Worm (Caenorhabditis elegans): ENCODE measurements around the gene F21D12.3.

The F21D12.3 gene

DNA sequence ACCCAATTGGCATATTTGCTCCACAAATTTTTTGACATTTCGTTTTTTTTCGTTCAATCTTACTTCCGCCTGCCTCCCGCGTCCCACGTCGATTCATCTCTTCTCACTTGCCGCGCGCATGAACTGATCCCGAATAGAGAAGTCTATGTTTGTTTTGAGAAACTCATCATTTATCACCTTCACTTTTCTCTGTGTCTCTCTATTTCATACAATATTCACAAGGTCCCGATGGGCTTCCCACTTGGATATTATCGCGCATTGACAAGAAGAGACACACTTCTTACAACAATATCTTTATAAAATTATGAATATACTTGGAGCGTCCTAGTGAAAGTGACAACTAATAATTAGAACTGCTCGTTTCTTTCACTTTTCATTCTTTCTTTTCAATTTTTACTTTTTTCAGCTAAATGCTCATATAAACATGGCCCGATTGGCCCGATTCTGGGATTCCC lies 34.7 kb upstream of the F21D12.3 start, which contains the start of gene insc-1:
TSS of gene insc-1 (plus strand) at position 405 of the 455 bp plus-strand sequence.
- TF ChIP-seq cey-2 (tag; optimal IDR thresholded peaks at IDR 0.05; ENCODE audit: borderline replicate concordance, insufficient read depth) (no peak), fos-1 (tag; optimal IDR thresholded peaks at IDR 0.05) (no peak), R02D3.7 (tag; optimal IDR thresholded peaks at IDR 0.05) (no peak), pha-4 (GFP tag; IDR thresholded peaks at IDR 0.05) (no peak), pha-4 (tag; optimal IDR thresholded peaks at IDR 0.05) (no peak), spr-3 (GFP tag; optimal IDR thresholded peaks at IDR 0.05) (no peak), pqm-1 (tag; optimal IDR thresholded peaks at IDR 0.05) (no peak), aly-2 (tag; optimal IDR thresholded peaks at IDR 0.05) (no peak), T20F7.1 (GFP tag; optimal IDR thresholded peaks at IDR 0.05) (no peak), Y5F2A.4 (GFP tag; optimal IDR thresholded peaks at IDR 0.05) (no peak), madf-9 (GFP tag; conservative IDR thresholded peaks at IDR 0.05) (no peak), lin-38 (GFP tag; IDR thresholded peaks at IDR 0.05) (no peak), dmd-8 (GFP tag; IDR thresholded peaks at IDR 0.05) (no peak), F44E2.7 (GFP tag; IDR thresholded peaks at IDR 0.05) (no peak)

DNA sequence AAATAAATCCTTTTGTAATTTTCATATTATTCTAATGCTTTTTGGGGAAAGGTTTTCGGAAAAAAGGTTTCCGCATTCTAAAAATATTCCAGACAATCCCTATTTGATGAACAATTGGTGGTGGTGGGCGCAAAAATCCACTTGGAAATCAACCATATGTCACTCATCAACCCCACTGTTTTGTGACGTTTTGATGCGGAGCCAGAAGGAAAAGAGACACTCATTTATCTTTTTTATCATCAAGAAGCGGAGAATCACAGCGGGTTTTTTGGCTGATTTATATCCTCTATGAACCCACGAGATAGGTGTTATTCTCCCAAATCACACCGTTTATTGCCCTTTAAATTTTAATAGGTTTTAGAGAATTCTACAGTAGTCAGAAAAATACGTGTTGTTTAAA lies 33.4 kb upstream of the F21D12.3 start:
- TF ChIP-seq R02D3.7 (tag; optimal IDR thresholded peaks at IDR 0.05) = no peak
- no peak for TF ChIP-seq snpc-1.2 (GFP tag; IDR thresholded peaks at IDR 0.05)
- TF ChIP-seq zip-11 (GFP tag; IDR thresholded peaks at IDR 0.05) = no peak
- no peak for TF ChIP-seq nhr-28 (tag; optimal IDR thresholded peaks at IDR 0.05)
- TF ChIP-seq aha-1 (tag) = no peak
- no peak for TF ChIP-seq unc-130 (GFP tag; optimal IDR thresholded peaks at IDR 0.05)
- no peak for TF ChIP-seq ceh-62 (tag; optimal IDR thresholded peaks at IDR 0.05)
- TF ChIP-seq ceh-82 (tag; optimal IDR thresholded peaks at IDR 0.05) = no peak
- no peak for TF ChIP-seq mxl-3 (GFP tag; optimal IDR thresholded peaks at IDR 0.05)
- TF ChIP-seq saeg-2 (GFP tag; IDR thresholded peaks at IDR 0.05) = no peak

- no peak for TF ChIP-seq attf-4 (tag; optimal IDR thresholded peaks at IDR 0.05)
- TF ChIP-seq ama-1 (optimal IDR thresholded peaks at IDR 0.05) = no peak
- no peak for TF ChIP-seq pqm-1 (tag; optimal IDR thresholded peaks at IDR 0.05)
- no peak for TF ChIP-seq madf-5 (GFP tag; IDR thresholded peaks at IDR 0.05)
- no peak for TF ChIP-seq zip-2 (tag; optimal IDR thresholded peaks at IDR 0.05)
- TF ChIP-seq nhr-10 (tag; optimal IDR thresholded peaks at IDR 0.05) = no peak
- TF ChIP-seq mes-2 (tag; optimal IDR thresholded peaks at IDR 0.05; ENCODE audit: poor library complexity, severe bottlenecking) = peak; percentile 57
- no peak for TF ChIP-seq F26F4.8 (GFP tag; conservative IDR thresholded peaks at IDR 0.05)
- no peak for TF ChIP-seq lir-3 (tag; optimal IDR thresholded peaks at IDR 0.05)
- no peak for TF ChIP-seq arid-1 (GFP tag; conservative IDR thresholded peaks at IDR 0.05)
- no peak for TF ChIP-seq hlh-30 (tag; optimal IDR thresholded peaks at IDR 0.05; ENCODE audit: insufficient read depth)
- TF ChIP-seq unc-130 (GFP tag; optimal IDR thresholded peaks at IDR 0.05) = no peak
- no peak for TF ChIP-seq sdz-12 (GFP tag; optimal IDR thresholded peaks at IDR 0.05)
- no peak for TF ChIP-seq skn-1 (tag; optimal IDR thresholded peaks at IDR 0.05)
- TF ChIP-seq vab-7 (GFP tag; IDR thresholded peaks at IDR 0.05) = no peak
- no peak for TF ChIP-seq dmd-9 (GFP tag; IDR thresholded peaks at IDR 0.05)
- no peak for TF ChIP-seq ceh-82 (tag; optimal IDR thresholded peaks at IDR 0.05)
- peak; percentile 99 for TF ChIP-seq Y48G9A.11 (GFP tag; IDR thresholded peaks at IDR 0.05)
- no peak for TF ChIP-seq mdt-29 (GFP tag; IDR thresholded peaks at IDR 0.05)
- TF ChIP-seq lsy-2 (tag; optimal IDR thresholded peaks at IDR 0.05) = peak in 1 of 2 experiments; percentile 69
- TF ChIP-seq ceh-28 (tag; optimal IDR thresholded peaks at IDR 0.05) = no peak
- peak; percentile 91 for TF ChIP-seq T20F7.1 (GFP tag; optimal IDR thresholded peaks at IDR 0.05)
- TF ChIP-seq dmd-8 (GFP tag; IDR thresholded peaks at IDR 0.05) = no peak
- no peak for TF ChIP-seq ctbp-1 (GFP tag; IDR thresholded peaks at IDR 0.05)
- no peak for TF ChIP-seq F44E2.7 (GFP tag; IDR thresholded peaks at IDR 0.05)
- TF ChIP-seq spr-3 (GFP tag; optimal IDR thresholded peaks at IDR 0.05) = no peak
- TF ChIP-seq aha-1 (tag) = peak; percentile 53
- peak; percentile 63 for TF ChIP-seq R02D3.7 (tag; optimal IDR thresholded peaks at IDR 0.05)
Observed at ce11 chrII:7356773-7357172, 32.9 kb upstream of the F21D12.3 start.
